Fruit fly (Drosophila melanogaster) whole organism, adult: Measurements from ENCODE around the gene CG17193.

Source experiments
- CG11617 ChIP-seq: fragments of 200-800 bp; sonication (Bioruptor generic); optimal IDR thresholded peaks from 2 replicates; lab custom pipeline; 2017; ENCODE audit warnings: mild to moderate bottlenecking, missing biosample characterization, missing genetic modification reagents, missing genetic modification characterization
- CG5204 ChIP-seq: fragments of 200-800 bp; sonication (Bioruptor generic); optimal IDR thresholded peaks from 2 replicates; lab custom pipeline; 2016; ENCODE audit warnings: missing biosample characterization, missing genetic modification characterization
- CG7045 ChIP-seq: fragments of 200-800 bp; sonication (Bioruptor generic); optimal IDR thresholded peaks from 2 replicates; lab custom pipeline; 2017; ENCODE audit warnings: missing biosample characterization, mild to moderate bottlenecking, missing genetic modification characterization
- CG7101 ChIP-seq: fragments of 200-800 bp; sonication (Bioruptor generic); optimal IDR thresholded peaks from 2 replicates; lab custom pipeline; 2018; ENCODE audit warnings: missing biosample characterization, mild to moderate bottlenecking, missing genetic modification characterization, moderate library complexity
- Clk ChIP-seq: fragments of 200-800 bp; sonication (Bioruptor generic); optimal IDR thresholded peaks from 2 replicates; lab custom pipeline; 2017; ENCODE audit warnings: missing biosample characterization, missing genetic modification characterization
- Hr96 ChIP-seq: fragments of 200-800 bp; sonication (Bioruptor generic); optimal IDR thresholded peaks from 2 replicates; lab custom pipeline; 2016; ENCODE audit warnings: missing biosample characterization, missing genetic modification characterization
- cic ChIP-seq: fragments of 200-800 bp; sonication (Bioruptor generic); optimal IDR thresholded peaks from 2 replicates; lab custom pipeline; 2017; ENCODE audit warnings: missing biosample characterization, mild to moderate bottlenecking, missing genetic modification characterization, moderate library complexity
- pad ChIP-seq: fragments of 200-800 bp; sonication (Bioruptor generic); optimal IDR thresholded peaks from 3 replicates; lab custom pipeline; 2017; ENCODE audit warnings: missing biosample characterization, missing genetic modification characterization, mild to moderate bottlenecking, moderate library complexity, missing genetic modification reagents

- TF ChIP-seq cic (GFP tag; lab: Kevin White, UChicago) (no peak), pad (GFP tag; lab: Kevin White, UChicago) (no peak), CG11617 (GFP tag; lab: Kevin White, UChicago) (no peak), CG7045 (GFP tag; lab: Kevin White, UChicago) (no peak), Hr96 (no peak), CG7101 (tag; lab: Kevin White, UChicago) (no peak), Clk (GFP tag; lab: Kevin White, UChicago) (no peak), CG5204 (GFP tag; lab: Kevin White, UChicago) (no peak)
Observed at dm6 chr3R:20066435-20066834, 10.5 kb upstream of the CG17193 start.
